Worm (Caenorhabditis elegans): ENCODE results near the gene T10D4.15.

ce11 chrII:3113934-3114333 is 32.0 kb upstream of the T10D4.15 start, which contains the start of gene clec-123:
- no peak for TF ChIP-seq zfh-2 (GFP tag; conservative IDR thresholded peaks at IDR 0.05)
- no peak for TF ChIP-seq ets-4 (GFP tag; optimal IDR thresholded peaks at IDR 0.05)
- TF ChIP-seq atf-7 (tag; optimal IDR thresholded peaks at IDR 0.05), result no peak
